Worm (Caenorhabditis elegans) whole organism, L3 larva: ENCODE measurements around the gene srh-18.

ENCODE experiments used
- ZK546.5 ChIP-seq: sonication (generic microtip); optimal IDR thresholded peaks from 2 replicates; lab custom pipeline; 2017; ENCODE audit warnings: missing biosample characterization, missing genetic modification characterization
- ceh-16 ChIP-seq: sonication (generic microtip); optimal IDR thresholded peaks from 2 replicates; lab custom pipeline; 2017; ENCODE audit warnings: missing biosample characterization, missing genetic modification characterization
- daf-12 ChIP-seq: fragments of 150-350 bp; optimal IDR thresholded peaks from 2 replicates; lab custom pipeline; 2014; ENCODE audit warnings: missing biosample characterization, missing genetic modification reagents, missing genetic modification characterization
- elt-3 ChIP-seq, 3 experiments: fragments of 150-350 bp in 1 of 3; sonication (generic microtip) in 2 of 3; optimal IDR thresholded peaks; 2 replicates in 2 of 3; 4 replicates in 1 of 3; lab custom pipeline; 2014 to 2017; ENCODE audit warnings: missing biosample characterization in 3 of 3, missing genetic modification characterization in 3 of 3
- nhr-237 ChIP-seq: fragments of 150-350 bp; optimal IDR thresholded peaks from 2 replicates; lab custom pipeline; 2014; ENCODE audit warnings: missing biosample characterization, missing genetic modification characterization
- nhr-28 ChIP-seq: fragments of 150-350 bp; optimal IDR thresholded peaks from 2 replicates; lab custom pipeline; 2014; ENCODE audit warnings: missing biosample characterization, missing genetic modification characterization
- nhr-76 ChIP-seq: fragments of 150-350 bp; sonication (generic microtip); optimal IDR thresholded peaks from 5 replicates; lab custom pipeline; 2014; ENCODE audit warnings: missing biosample characterization, missing genetic modification characterization
- nhr-77 ChIP-seq: fragments of 150-350 bp; optimal IDR thresholded peaks from 2 replicates; lab custom pipeline; 2014; ENCODE audit warnings: missing biosample characterization, missing genetic modification characterization
- snpc-4 ChIP-seq: fragments of 150-350 bp; optimal IDR thresholded peaks from 2 replicates; lab custom pipeline; 2014; ENCODE audit warnings: missing biosample characterization, missing genetic modification characterization
- tbx-2 ChIP-seq: sonication (generic microtip); optimal IDR thresholded peaks from 2 replicates; lab custom pipeline; 2016; ENCODE audit warnings: mild to moderate bottlenecking, missing genetic modification characterization, missing compliant biosample characterization
- zag-1 ChIP-seq: fragments of 150-350 bp; optimal IDR thresholded peaks from 2 replicates; lab custom pipeline; 2014; ENCODE audit warnings: missing biosample characterization, missing genetic modification characterization
- ztf-4 ChIP-seq: fragments of 150-350 bp; optimal IDR thresholded peaks from 2 replicates; lab custom pipeline; 2014; ENCODE audit warnings: missing biosample characterization, missing genetic modification characterization

DNA sequence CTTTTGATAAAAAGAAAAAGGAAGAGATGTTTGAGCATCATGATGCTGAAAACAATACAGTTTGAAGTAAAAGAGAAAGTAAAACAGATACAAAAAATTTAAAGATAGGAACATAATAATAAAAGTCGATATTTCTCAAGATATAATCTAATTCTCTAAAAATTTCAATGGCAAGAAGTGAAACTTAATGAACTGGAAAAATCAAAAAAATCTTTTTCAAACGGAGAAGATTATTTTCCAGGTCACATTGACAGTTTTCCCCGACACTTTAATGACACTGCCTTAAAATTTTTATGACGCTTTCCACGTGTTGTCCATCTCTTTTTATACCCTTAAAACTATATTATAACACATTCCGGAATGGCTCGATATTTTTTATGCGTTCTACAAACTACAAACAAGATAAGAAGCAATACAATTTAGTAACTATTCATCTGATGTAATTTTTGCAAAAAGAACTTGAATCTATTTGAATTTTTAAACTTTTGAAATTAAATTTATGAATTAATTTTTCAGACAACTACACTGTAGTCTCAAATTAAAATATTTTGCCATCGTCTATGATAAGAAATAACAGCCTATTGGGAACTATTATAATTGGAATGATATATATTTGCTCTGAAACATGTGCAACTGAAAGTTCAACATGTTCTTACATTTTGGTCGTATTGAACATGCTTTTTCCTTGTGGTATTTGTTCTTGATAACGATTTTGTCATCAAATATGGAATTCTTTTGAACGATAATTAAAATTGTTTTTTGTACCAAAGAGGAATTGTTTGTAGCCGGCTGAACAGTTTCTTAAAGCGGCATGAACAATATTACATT lies 6.9 kb downstream of the srh-18 start, which contains the start of gene C50B6.7:
- TF ChIP-seq ZK546.5 (tag; lab: Kevin White, UChicago) (no peak), zag-1 (tag; lab: Kevin White, UChicago) (no peak), nhr-237 (tag; lab: Kevin White, UChicago) (no peak), elt-3 (tag; optimal IDR thresholded peaks at IDR 0.05; lab: Kevin White, UChicago) (no peak), tbx-2 (tag; lab: Kevin White, UChicago) (no peak), ztf-4 (tag; lab: Kevin White, UChicago) (no peak), nhr-76 (no peak), nhr-28 (no peak), ceh-16 (no peak), nhr-77 (tag; lab: Kevin White, UChicago) (no peak), snpc-4 (tag; lab: Kevin White, UChicago) (no peak), daf-12 (tag; lab: Kevin White, UChicago) (no peak)
